Fruit fly (Drosophila melanogaster) whole organism, embryonic: Measurements from ENCODE around the gene CG7289.
A peak's percentile ranks its signal among the peaks of the same experiment; 100 is the strongest.

Experiments used
- Asciz ChIP-seq: fragments of 200-800 bp; sonication (Bioruptor generic); optimal IDR thresholded peaks from 2 replicates; lab custom pipeline; 2017; ENCODE audit warnings: missing biosample characterization, mild to moderate bottlenecking, missing genetic modification characterization, missing genetic modification reagents
- CG13624 ChIP-seq: fragments of 200-800 bp; sonication (Bioruptor generic); optimal IDR thresholded peaks from 2 replicates; lab custom pipeline; 2016; ENCODE audit warnings: missing biosample characterization, missing genetic modification characterization
- CG13894 ChIP-seq: fragments of 200-800 bp; sonication (Bioruptor generic); optimal IDR thresholded peaks from 3 replicates; lab custom pipeline; 2018; ENCODE audit warnings: missing biosample characterization, mild to moderate bottlenecking, missing genetic modification characterization, moderate library complexity
- CG15269 ChIP-seq: fragments of 200-800 bp; sonication (Bioruptor generic); optimal IDR thresholded peaks from 2 replicates; lab custom pipeline; 2018; ENCODE audit warnings: missing biosample characterization, mild to moderate bottlenecking, missing genetic modification characterization, moderate library complexity
- CG16813 ChIP-seq: fragments of 200-800 bp; sonication (Bioruptor generic); IDR thresholded peaks from 3 replicates; pipeline ENCODE4 v1.3.6; 2022; ENCODE audit warnings: missing biosample characterization, missing genetic modification characterization; ENCODE audit not compliant: partially characterized antibody
- CG17385 ChIP-seq: fragments of 200-800 bp; sonication (Bioruptor generic); optimal IDR thresholded peaks from 3 replicates; lab custom pipeline; 2018; ENCODE audit warnings: missing biosample characterization, mild to moderate bottlenecking, missing genetic modification characterization
- CG17802 ChIP-seq: fragments of 200-800 bp; sonication (Bioruptor generic); optimal IDR thresholded peaks from 2 replicates; lab custom pipeline; 2018; ENCODE audit warnings: missing biosample characterization, mild to moderate bottlenecking, missing genetic modification characterization, moderate library complexity
- CG17829 ChIP-seq: fragments of 200-800 bp; optimal IDR thresholded peaks from 2 replicates; lab custom pipeline; 2019; ENCODE audit warnings: missing biosample characterization, mild to moderate bottlenecking, missing genetic modification characterization, moderate library complexity
- CG2202 ChIP-seq: fragments of 200-800 bp; sonication (Bioruptor generic); optimal IDR thresholded peaks from 2 replicates; lab custom pipeline; 2018; ENCODE audit warnings: missing biosample characterization, mild to moderate bottlenecking, missing genetic modification characterization
- CG31441 ChIP-seq: fragments of 200-800 bp; sonication (Bioruptor generic); IDR thresholded peaks from 2 replicates; pipeline ENCODE4 v1.3.6; 2022; ENCODE audit warnings: missing biosample characterization, missing genetic modification characterization
- CG3281 ChIP-seq: fragments of 200-800 bp; sonication (Bioruptor generic); optimal IDR thresholded peaks from 3 replicates; lab custom pipeline; 2017; ENCODE audit warnings: missing biosample characterization, mild to moderate bottlenecking, missing genetic modification characterization
- CG3995 ChIP-seq: fragments of 200-800 bp; sonication (Bioruptor generic); optimal IDR thresholded peaks from 3 replicates; lab custom pipeline; 2016; ENCODE audit warnings: missing biosample characterization, missing genetic modification characterization
- CG6854 ChIP-seq: fragments of 200-800 bp; sonication (Bioruptor generic); optimal IDR thresholded peaks from 3 replicates; lab custom pipeline; 2017; ENCODE audit warnings: missing biosample characterization, mild to moderate bottlenecking, missing genetic modification characterization
- CG7271 ChIP-seq: fragments of 200-800 bp; sonication (Bioruptor generic); optimal IDR thresholded peaks from 2 replicates; lab custom pipeline; 2018; ENCODE audit warnings: missing biosample characterization, mild to moderate bottlenecking, missing genetic modification characterization, moderate library complexity
- CG7745 ChIP-seq: fragments of 200-800 bp; sonication (Bioruptor generic); optimal IDR thresholded peaks from 2 replicates; lab custom pipeline; 2018; ENCODE audit warnings: missing biosample characterization, mild to moderate bottlenecking, missing genetic modification characterization, moderate library complexity
- CG8359 ChIP-seq: fragments of 200-800 bp; sonication (Bioruptor generic); optimal IDR thresholded peaks from 2 replicates; lab custom pipeline; 2017; ENCODE audit warnings: missing biosample characterization, mild to moderate bottlenecking, missing genetic modification characterization, borderline replicate concordance
- CkIIα-i1 ChIP-seq: fragments of 200-800 bp; sonication (Bioruptor generic); IDR thresholded peaks from 2 replicates; pipeline ENCODE4 v1.3.6; 2022; ENCODE audit warnings: missing biosample characterization, missing genetic modification characterization
- Deaf1 ChIP-seq: fragments of 200-800 bp; optimal IDR thresholded peaks from 3 replicates; lab custom pipeline; 2019; ENCODE audit warnings: missing biosample characterization, mild to moderate bottlenecking, missing genetic modification characterization, moderate library complexity
- Dref ChIP-seq: fragments of 200-800 bp; sonication (Bioruptor generic); IDR thresholded peaks from 2 replicates; pipeline ENCODE4 v1.3.6; 2022; ENCODE audit warnings: missing biosample characterization, missing genetic modification characterization
- Elba2 ChIP-seq: fragments of 200-800 bp; sonication (Bioruptor generic); optimal IDR thresholded peaks from 3 replicates; lab custom pipeline; 2016; ENCODE audit warnings: missing biosample characterization, missing genetic modification characterization
- HmgZ ChIP-seq: fragments of 200-800 bp; sonication (Bioruptor generic); optimal IDR thresholded peaks from 2 replicates; lab custom pipeline; 2018; ENCODE audit warnings: missing biosample characterization, mild to moderate bottlenecking, missing genetic modification characterization
- Hr3 ChIP-seq: fragments of 200-800 bp; sonication (Bioruptor generic); optimal IDR thresholded peaks from 3 replicates; lab custom pipeline; 2016; ENCODE audit warnings: missing biosample characterization, missing genetic modification characterization
- Hr51 ChIP-seq, 2 experiments: fragments of 200-800 bp; sonication (Bioruptor generic); optimal IDR thresholded peaks; 2 replicates in 1 of 2; 3 replicates in 1 of 2; lab custom pipeline; 2016 to 2018; ENCODE audit warnings: missing biosample characterization in 2 of 2, missing genetic modification characterization in 2 of 2, mild to moderate bottlenecking in 1 of 2, moderate library complexity in 1 of 2
- MBD-R2 ChIP-seq: fragments of 200-800 bp; sonication (Bioruptor generic); IDR thresholded peaks from 2 replicates; pipeline ENCODE4 v1.3.6; 2022; ENCODE audit warnings: missing biosample characterization, missing genetic modification characterization
- Max ChIP-seq: fragments of 200-800 bp; sonication (Bioruptor generic); optimal IDR thresholded peaks from 2 replicates; lab custom pipeline; 2016; ENCODE audit warnings: missing biosample characterization, mild to moderate bottlenecking, missing genetic modification characterization
- Oli ChIP-seq: fragments of 200-800 bp; sonication (Bioruptor generic); optimal IDR thresholded peaks from 2 replicates; lab custom pipeline; 2018; ENCODE audit warnings: missing biosample characterization, mild to moderate bottlenecking, missing genetic modification characterization, moderate library complexity
- Opbp ChIP-seq: fragments of 200-800 bp; sonication (Bioruptor generic); IDR thresholded peaks from 3 replicates; pipeline ENCODE4 v1.3.6; 2022; ENCODE audit warnings: missing biosample characterization, missing genetic modification characterization; ENCODE audit not compliant: partially characterized antibody
- Pdp1 ChIP-seq, 2 experiments: fragments of 200-800 bp; sonication (Bioruptor generic); optimal IDR thresholded peaks; 3 replicates each; lab custom pipeline; 2016; ENCODE audit warnings: missing biosample characterization in 2 of 2, missing genetic modification characterization in 2 of 2, mild to moderate bottlenecking in 1 of 2, moderate library complexity in 1 of 2
- Side ChIP-seq: fragments of 200-800 bp; sonication (Bioruptor generic); optimal IDR thresholded peaks from 2 replicates; lab custom pipeline; 2016; ENCODE audit warnings: missing biosample characterization, missing genetic modification characterization
- Six4 ChIP-seq: fragments of 200-800 bp; sonication (Bioruptor generic); optimal IDR thresholded peaks from 2 replicates; lab custom pipeline; 2016; ENCODE audit warnings: missing biosample characterization, missing genetic modification characterization
- Sox102F ChIP-seq: fragments of 200-800 bp; sonication (Bioruptor generic); optimal IDR thresholded peaks from 2 replicates; lab custom pipeline; 2018; ENCODE audit warnings: missing biosample characterization, mild to moderate bottlenecking, missing genetic modification characterization, moderate library complexity
- Usf ChIP-seq: fragments of 200-800 bp; sonication (Bioruptor generic); optimal IDR thresholded peaks from 2 replicates; lab custom pipeline; 2017; ENCODE audit warnings: missing genotype, missing biosample characterization, missing genetic modification characterization
- ara ChIP-seq: fragments of 200-800 bp; sonication (Bioruptor generic); IDR thresholded peaks from 2 replicates; pipeline ENCODE4 v1.3.6; 2022; ENCODE audit warnings: missing biosample characterization, missing genetic modification characterization
- btn ChIP-seq: fragments of 200-800 bp; sonication (Bioruptor generic); optimal IDR thresholded peaks from 2 replicates; lab custom pipeline; 2016; ENCODE audit warnings: missing biosample characterization, missing genetic modification characterization
- chinmo ChIP-seq: fragments of 200-800 bp; sonication (Bioruptor generic); IDR thresholded peaks from 4 replicates; pipeline ENCODE4 v1.3.6; 2022; ENCODE audit warnings: missing biosample characterization, missing genetic modification characterization; ENCODE audit not compliant: partially characterized antibody
- cwo ChIP-seq: fragments of 200-800 bp; sonication (Bioruptor generic); optimal IDR thresholded peaks from 3 replicates; lab custom pipeline; 2017; ENCODE audit warnings: missing biosample characterization, missing genetic modification characterization, mild to moderate bottlenecking, moderate library complexity, missing genetic modification reagents
- hbn ChIP-seq: fragments of 200-800 bp; sonication (Bioruptor generic); IDR thresholded peaks from 2 replicates; pipeline ENCODE4 v1.3.6; 2022; ENCODE audit warnings: missing biosample characterization, missing genetic modification characterization; ENCODE audit not compliant: partially characterized antibody
- mld ChIP-seq: fragments of 200-800 bp; sonication (Bioruptor generic); IDR thresholded peaks from 3 replicates; pipeline ENCODE4 v1.3.6; 2022; ENCODE audit warnings: missing biosample characterization, missing genetic modification characterization; ENCODE audit not compliant: partially characterized antibody
- phol ChIP-seq: fragments of 200-800 bp; sonication (Bioruptor generic); optimal IDR thresholded peaks from 3 replicates; lab custom pipeline; 2018; ENCODE audit warnings: missing biosample characterization, mild to moderate bottlenecking, missing genetic modification characterization, moderate library complexity
- pros ChIP-seq: fragments of 200-800 bp; sonication (Bioruptor generic); optimal IDR thresholded peaks from 3 replicates; lab custom pipeline; 2019; ENCODE audit warnings: missing biosample characterization, mild to moderate bottlenecking, missing genetic modification characterization, moderate library complexity
- tgo ChIP-seq: fragments of 200-800 bp; sonication (Bioruptor generic); IDR thresholded peaks from 3 replicates; pipeline ENCODE4 v1.3.6; 2022; ENCODE audit warnings: missing biosample characterization, missing genetic modification characterization
- tll ChIP-seq, 2 experiments: fragments of 200-800 bp in 1 of 2; fragments of >200 bp in 1 of 2; sonication (Bioruptor generic) in 1 of 2; optimal IDR thresholded peaks; 2 replicates each; lab custom pipeline; 2017 to 2019; ENCODE audit warnings: missing biosample characterization in 2 of 2, missing genetic modification characterization in 2 of 2, mild to moderate bottlenecking in 1 of 2, moderate library complexity in 1 of 2
- toy ChIP-seq: fragments of 200-800 bp; sonication (Bioruptor generic); IDR thresholded peaks from 2 replicates; pipeline ENCODE4 v1.3.6; 2022; ENCODE audit warnings: missing biosample characterization, missing genetic modification characterization
- ttk ChIP-seq: fragments of 200-800 bp; sonication (Bioruptor generic); IDR thresholded peaks from 2 replicates; pipeline ENCODE4 v2.1.2; 2022; ENCODE audit warnings: missing biosample characterization, missing genetic modification characterization

Gene CG7289

dm6 chr2L:2008980-2009954 is 27.2 kb downstream of the CG7289 start, which contains the start of gene CG4238 (continued):
- no peak for TF ChIP-seq Pdp1 (GFP tag; optimal IDR thresholded peaks at IDR 0.05; lab: Kevin White, UChicago)
- TF ChIP-seq Side (GFP tag; lab: Kevin White, UChicago) = no peak
- TF ChIP-seq Hr3 = no peak
- no peak for TF ChIP-seq Oli (tag; lab: Kevin White, UChicago)
- peak; percentile 83; the same call in 3 of the 4 replicates for TF ChIP-seq chinmo
- TF ChIP-seq toy = no peak
- TF ChIP-seq btn (GFP tag; lab: Kevin White, UChicago) = no peak
- no peak for TF ChIP-seq CG15269 (tag; lab: Kevin White, UChicago)
- peak; percentile 84 for TF ChIP-seq CG16813
- TF ChIP-seq Hr51 (GFP tag; optimal IDR thresholded peaks at IDR 0.05; lab: Kevin White, UChicago) = no peak
- no peak for TF ChIP-seq ttk (GFP tag; lab: Robert Waterston, UW)
- TF ChIP-seq mld (GFP tag; lab: Robert Waterston, UW) = peak; percentile 89
- peak; percentile 76 for TF ChIP-seq phol (tag; lab: Kevin White, UChicago)
- TF ChIP-seq Deaf1 (tag; lab: Kevin White, UChicago) = peak; percentile 7
- TF ChIP-seq CG31441 (GFP tag; lab: Robert Waterston, UW) = 0 out of 2 replicates have a peak, but pooled peaks have one; percentile 28
- TF ChIP-seq Usf (GFP tag; lab: Kevin White, UChicago) = no peak
- TF ChIP-seq CG6854 (GFP tag; lab: Kevin White, UChicago) = no peak
- TF ChIP-seq CG17385 (GFP tag; lab: Kevin White, UChicago) = peak; percentile 95
- no peak for TF ChIP-seq CG8359 (GFP tag; lab: Kevin White, UChicago)
- peak; percentile 46 for TF ChIP-seq Dref (GFP tag; lab: Robert Waterston, UW)
- no peak for TF ChIP-seq pros
- no peak for TF ChIP-seq CG17802 (tag; lab: Kevin White, UChicago)
- TF ChIP-seq Max (GFP tag; lab: Kevin White, UChicago) = peak; percentile 20
- peak in 1 of 2 experiments; percentile 52 for TF ChIP-seq tll (GFP tag; optimal IDR thresholded peaks at IDR 0.05; lab: Kevin White, UChicago)
- no peak for TF ChIP-seq ara (GFP tag; lab: Robert Waterston, UW)
- no peak for TF ChIP-seq CG7745 (tag; lab: Kevin White, UChicago)
- no peak for TF ChIP-seq CG2202 (tag; lab: Kevin White, UChicago)
- peak; percentile 2 for TF ChIP-seq CG17829 (tag; lab: Kevin White, UChicago)
- peak; percentile 79 for TF ChIP-seq Opbp
- no peak for TF ChIP-seq CG3281 (GFP tag; lab: Kevin White, UChicago)
- peak; percentile 79 for TF ChIP-seq Elba2 (GFP tag; lab: Kevin White, UChicago)
- TF ChIP-seq CG3995 (GFP tag; lab: Kevin White, UChicago) = no peak
- no peak for TF ChIP-seq Asciz (GFP tag; lab: Kevin White, UChicago)
- TF ChIP-seq CkIIα-i1 (GFP tag; lab: Robert Waterston, UW) = no peak
- TF ChIP-seq CG13624 (GFP tag; lab: Kevin White, UChicago) = no peak
- peak; percentile 4 for TF ChIP-seq CG13894 (tag; lab: Kevin White, UChicago)
- no peak for TF ChIP-seq cwo
- no peak for TF ChIP-seq CG7271 (tag; lab: Kevin White, UChicago)
- peak; percentile 23; the same call in 1 of the 2 replicates for TF ChIP-seq hbn (GFP tag; lab: Robert Waterston, UW)
- peak; percentile 57 for TF ChIP-seq HmgZ (tag; lab: Kevin White, UChicago)
- no peak for TF ChIP-seq tgo (GFP tag; lab: Robert Waterston, UW)
- TF ChIP-seq Six4 = no peak
- TF ChIP-seq Sox102F (GFP tag; lab: Kevin White, UChicago) = no peak
- peak; percentile 86 for TF ChIP-seq MBD-R2 (GFP tag; lab: Robert Waterston, UW)
